Fruit fly (Drosophila melanogaster): Measurements from ENCODE around the gene Rpn7.
A peak's percentile ranks its signal among the peaks of the same experiment; 100 is the strongest.

Gene Rpn7

dm6 chr3R:22447195-22447873 is 14.5 kb downstream of the Rpn7 start, which contains the start of gene CG34288 (continued):
- TF ChIP-seq Hmx (GFP tag; optimal IDR thresholded peaks at IDR 0.05) (no peak), hb (GFP tag; IDR thresholded peaks at IDR 0.05; ENCODE audit: partially characterized antibody) (no peak), stc (GFP tag; IDR thresholded peaks at IDR 0.05) (no peak), Bgb (GFP tag; IDR thresholded peaks at IDR 0.05; ENCODE audit: partially characterized antibody) (peak; percentile 29; the same call in 1 of the 2 replicates), CG42726 (GFP tag; IDR thresholded peaks at IDR 0.05; ENCODE audit: partially characterized antibody) (no peak), CG14710 (tag; optimal IDR thresholded peaks at IDR 0.05) (no peak), pnt (GFP tag; optimal IDR thresholded peaks at IDR 0.05) (no peak), CG8924 (tag; optimal IDR thresholded peaks at IDR 0.05) (no peak), caup (GFP tag; optimal IDR thresholded peaks at IDR 0.05; ENCODE audit: severe bottlenecking) (peak; percentile 34), CG4424 (GFP tag; optimal IDR thresholded peaks at IDR 0.05) (no peak), Blimp-1 (GFP tag; optimal IDR thresholded peaks at IDR 0.05) (no peak), Meics (GFP tag; optimal IDR thresholded peaks at IDR 0.05) (no peak), CG31365 (tag; optimal IDR thresholded peaks at IDR 0.05) (no peak), CG6272 (GFP tag; IDR thresholded peaks at IDR 0.05) (no peak), jumu (GFP tag; optimal IDR thresholded peaks at IDR 0.05) (peak; percentile 46), CTCF (GFP tag; optimal IDR thresholded peaks at IDR 0.05) (no peak), MBD-R2 (GFP tag; IDR thresholded peaks at IDR 0.05) (peak; percentile 13; the same call in 1 of the 2 replicates), dmrt99B (tag; optimal IDR thresholded peaks at IDR 0.05) (peak; percentile 38), CG17361 (GFP tag; IDR thresholded peaks at IDR 0.05) (no peak; the same call in 2 of the 3 replicates), CG6813 (GFP tag; optimal IDR thresholded peaks at IDR 0.05) (no peak), ro (GFP tag; IDR thresholded peaks at IDR 0.05) (no peak), hbn (GFP tag; IDR thresholded peaks at IDR 0.05; ENCODE audit: partially characterized antibody) (no peak), Ets97D (GFP tag; optimal IDR thresholded peaks at IDR 0.05) (no peak), z (GFP tag; IDR thresholded peaks at IDR 0.05) (no peak), CG18764 (GFP tag; optimal IDR thresholded peaks at IDR 0.05) (no peak), Lhr (GFP tag; optimal IDR thresholded peaks at IDR 0.05) (no peak), ci (GFP tag; IDR thresholded peaks at IDR 0.05) (peak; percentile 56; the same call in 2 of the 3 replicates), CG9932 (GFP tag; IDR thresholded peaks at IDR 0.05) (peak; percentile 48), lbe (GFP tag; optimal IDR thresholded peaks at IDR 0.05) (no peak), HLHmδ (GFP tag; optimal IDR thresholded peaks at IDR 0.05) (no peak), CG14014 (GFP tag; IDR thresholded peaks at IDR 0.05) (peak; percentile 55; the same call in 1 of the 2 replicates), Scr (GFP tag; IDR thresholded peaks at IDR 0.05; ENCODE audit: partially characterized antibody) (peak; percentile 26; the same call in 1 of the 2 replicates), NK7.1 (GFP tag; optimal IDR thresholded peaks at IDR 0.05) (no peak), CG10431 (GFP tag; optimal IDR thresholded peaks at IDR 0.05) (no peak), Dbx (GFP tag; IDR thresholded peaks at IDR 0.05) (peak; percentile 75), usp (GFP tag; optimal IDR thresholded peaks at IDR 0.05) (no peak), CG32532 (GFP tag; IDR thresholded peaks at IDR 0.05) (peak; percentile 74), exex (tag; optimal IDR thresholded peaks at IDR 0.05) (peak; percentile 99), CG6854 (GFP tag; optimal IDR thresholded peaks at IDR 0.05) (no peak), Kr (GFP tag; optimal IDR thresholded peaks at IDR 0.05) (no peak), CG12299 (tag; optimal IDR thresholded peaks at IDR 0.05) (no peak), Jarid2 (GFP tag; optimal IDR thresholded peaks at IDR 0.05) (no peak), cato (GFP tag; optimal IDR thresholded peaks at IDR 0.05; ENCODE audit: borderline replicate concordance) (no peak), CG10565 (GFP tag; optimal IDR thresholded peaks at IDR 0.05) (no peak), TFAM (GFP tag; optimal IDR thresholded peaks at IDR 0.05) (no peak), CG12219 (GFP tag; optimal IDR thresholded peaks at IDR 0.05) (no peak), CG33213 (GFP tag; optimal IDR thresholded peaks at IDR 0.05) (no peak), CG4707 (GFP tag; optimal IDR thresholded peaks at IDR 0.05) (no peak), psq (GFP tag; optimal IDR thresholded peaks at IDR 0.05) (no peak), C15 (GFP tag; IDR thresholded peaks at IDR 0.05) (peak; percentile 9; the same call in 1 of the 3 replicates)
